Worm (Caenorhabditis elegans): Measurements from ENCODE around the gene npp-21.
A peak's percentile ranks its signal among the peaks of the same experiment; 100 is the strongest.

Gene npp-21

ce11 chrII:7593227-7593626 is 6.2 kb upstream of the npp-21 start (continued):
- no peak for TF ChIP-seq lir-3 (tag; optimal IDR thresholded peaks at IDR 0.05)
- TF ChIP-seq nhr-25 (tag; optimal IDR thresholded peaks at IDR 0.05; ENCODE audit: borderline replicate concordance, insufficient read depth), result no peak
- TF ChIP-seq hmg-1.1 (GFP tag; IDR thresholded peaks at IDR 0.05), result peak; percentile 62
- TF ChIP-seq dmd-9 (GFP tag; IDR thresholded peaks at IDR 0.05), result no peak
- peak; percentile 54; the same call in 1 of the 2 replicates for TF ChIP-seq set-16 (GFP tag; IDR thresholded peaks at IDR 0.05)
- no peak for TF ChIP-seq ceh-62 (tag; optimal IDR thresholded peaks at IDR 0.05)
- no peak for TF ChIP-seq daf-16 (GFP tag; optimal IDR thresholded peaks at IDR 0.05)
- TF ChIP-seq daf-16 (tag; optimal IDR thresholded peaks at IDR 0.05), result no peak
- peak; percentile 94 for TF ChIP-seq aha-1 (tag)
- no peak for TF ChIP-seq Y75B8A.6 (GFP tag; IDR thresholded peaks at IDR 0.05)
- TF ChIP-seq ztf-11 (tag; optimal IDR thresholded peaks at IDR 0.05), result no peak
- peak; percentile 25 for TF ChIP-seq mep-1 (tag; optimal IDR thresholded peaks at IDR 0.05)
- TF ChIP-seq F37D6.2 (tag; optimal IDR thresholded peaks at IDR 0.05), result peak; percentile 80
- TF ChIP-seq pqm-1 (tag; optimal IDR thresholded peaks at IDR 0.05), result no peak
- TF ChIP-seq egl-43 (GFP tag; IDR thresholded peaks at IDR 0.05), result 0 out of 2 replicates have a peak, but pooled peaks have one; percentile 43
- no peak for TF ChIP-seq unc-130 (GFP tag; optimal IDR thresholded peaks at IDR 0.05)
- TF ChIP-seq rbr-2 (tag; optimal IDR thresholded peaks at IDR 0.05), result peak; percentile 49
- TF ChIP-seq tra-1 (GFP tag; IDR thresholded peaks at IDR 0.05), result no peak
- TF ChIP-seq F49E8.2 (tag; optimal IDR thresholded peaks at IDR 0.05; ENCODE audit: borderline replicate concordance), result no peak
- no peak for TF ChIP-seq gei-8 (GFP tag; optimal IDR thresholded peaks at IDR 0.05)
- no peak for TF ChIP-seq dmd-8 (GFP tag; IDR thresholded peaks at IDR 0.05)
- TF ChIP-seq spr-3 (GFP tag; optimal IDR thresholded peaks at IDR 0.05), result no peak
- TF ChIP-seq mdl-1 (tag; optimal IDR thresholded peaks at IDR 0.05), result no peak
- no peak for TF ChIP-seq lin-29 (GFP tag; IDR thresholded peaks at IDR 0.05)
- TF ChIP-seq zfp-3 (GFP tag; conservative IDR thresholded peaks at IDR 0.05), result no peak
- no peak for TF ChIP-seq attf-4 (tag; optimal IDR thresholded peaks at IDR 0.05)
- no peak for TF ChIP-seq hlh-11 (tag; optimal IDR thresholded peaks at IDR 0.05)
- no peak for TF ChIP-seq lin-13 (GFP tag; optimal IDR thresholded peaks at IDR 0.05)
- TF ChIP-seq ceh-20 (GFP tag; IDR thresholded peaks at IDR 0.05), result 0 out of 2 replicates have a peak, but pooled peaks have one; percentile 37
- TF ChIP-seq madf-5 (GFP tag; IDR thresholded peaks at IDR 0.05), result no peak
- TF ChIP-seq Y48G9A.11 (GFP tag; IDR thresholded peaks at IDR 0.05), result no peak
- no peak for TF ChIP-seq fos-1 (tag; optimal IDR thresholded peaks at IDR 0.05)

ce11 chrII:7594262-7594661 is 5.2 kb upstream of the npp-21 start:
- TF ChIP-seq ces-1 (GFP tag; optimal IDR thresholded peaks at IDR 0.05) (peak; percentile 67), dmd-8 (GFP tag; IDR thresholded peaks at IDR 0.05) (no peak), fkh-10 (GFP tag; optimal IDR thresholded peaks at IDR 0.05) (peak; percentile 61)

ce11 chrII:7594812-7595211 is 4.6 kb upstream of the npp-21 start, which contains the start of gene syd-1:
Gene syd-1, minus strand, starts transcription at chrII:7594912.
- TF ChIP-seq nhr-111 (GFP tag; optimal IDR thresholded peaks at IDR 0.05) (no peak), ceh-20 (GFP tag; IDR thresholded peaks at IDR 0.05) (no peak), hif-1 (tag; optimal IDR thresholded peaks at IDR 0.05) (no peak), fkh-10 (GFP tag; optimal IDR thresholded peaks at IDR 0.05) (no peak), zip-11 (GFP tag; IDR thresholded peaks at IDR 0.05) (no peak), unc-130 (GFP tag; optimal IDR thresholded peaks at IDR 0.05) (no peak), zag-1 (tag; optimal IDR thresholded peaks at IDR 0.05) (no peak), ctbp-1 (GFP tag; IDR thresholded peaks at IDR 0.05) (no peak)
